Fruit fly (Drosophila melanogaster): ENCODE data around the gene CG13026.

DNA sequence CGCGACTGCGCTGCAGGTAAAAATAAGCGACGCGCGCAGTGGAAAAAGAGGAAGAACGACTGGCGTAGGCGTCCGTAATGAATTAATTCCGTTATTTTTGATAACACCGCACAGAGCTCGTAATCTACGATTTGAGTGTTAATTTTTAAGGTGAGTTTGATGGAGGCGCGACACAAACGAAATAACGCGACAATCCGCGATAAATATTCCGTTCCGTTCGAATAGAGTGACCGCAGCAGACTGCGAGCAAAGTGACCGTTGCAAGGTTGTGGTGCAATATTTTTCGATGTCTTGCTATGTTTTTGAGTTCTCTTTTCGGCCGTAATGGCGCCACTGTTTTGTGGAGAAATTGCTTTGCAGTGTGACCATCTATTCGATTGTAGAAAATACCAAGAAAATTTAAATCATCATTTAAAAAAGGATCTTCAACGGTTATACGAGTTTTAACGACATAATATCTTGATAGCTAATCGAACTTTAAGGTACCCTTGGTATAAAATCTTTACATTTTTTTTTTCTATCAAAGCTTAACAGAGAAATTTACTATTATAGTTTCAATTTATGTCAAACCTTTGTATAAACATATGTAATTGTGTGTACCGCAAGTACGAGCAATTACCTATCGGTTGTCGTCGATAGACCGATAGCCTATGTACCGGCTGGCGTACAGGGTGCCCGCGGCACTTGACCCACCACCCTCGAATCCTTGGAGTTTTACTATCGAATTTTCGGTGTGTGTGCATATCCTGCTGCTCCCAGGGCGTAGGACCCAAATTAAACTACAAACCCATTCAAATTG is 14.3 kb downstream of the CG13026 start, which contains the start of the genes CG43954, Lasp and Dab:
- TF ChIP-seq eg (GFP tag; IDR thresholded peaks at IDR 0.05) (peak; percentile 50; the same call in 2 of the 3 replicates), CG6854 (GFP tag; optimal IDR thresholded peaks at IDR 0.05) (peak; percentile 27), vri (GFP tag; optimal IDR thresholded peaks at IDR 0.05) (peak; percentile 50), CG10669 (GFP tag; optimal IDR thresholded peaks at IDR 0.05) (no peak), acj6 (GFP tag; optimal IDR thresholded peaks at IDR 0.05) (no peak), Hr38 (GFP tag; optimal IDR thresholded peaks at IDR 0.05) (no peak), Lpt (GFP tag; optimal IDR thresholded peaks at IDR 0.05) (no peak), Sox15 (GFP tag; optimal IDR thresholded peaks at IDR 0.05) (no peak), Eip93F (GFP tag; optimal IDR thresholded peaks at IDR 0.05) (no peak), Smox (GFP tag; optimal IDR thresholded peaks at IDR 0.05) (no peak), CG32006 (GFP tag; optimal IDR thresholded peaks at IDR 0.05) (no peak), dsx (GFP tag; optimal IDR thresholded peaks at IDR 0.05; ENCODE audit: poor library complexity, severe bottlenecking) (no peak), CG8632 (GFP tag; optimal IDR thresholded peaks at IDR 0.05) (no peak), CG9139 (GFP tag; optimal IDR thresholded peaks at IDR 0.05) (peak; percentile 20)

All from whole organism, prepupa.